Fruit fly (Drosophila melanogaster) whole organism, embryonic: ENCODE results near the gene Cog3.

ENCODE experiments used
- Abd-B ChIP-seq: fragments of 200-800 bp; sonication (Bioruptor generic); optimal IDR thresholded peaks from 2 replicates; lab custom pipeline; 2018; ENCODE audit warnings: missing biosample characterization, mild to moderate bottlenecking, missing genetic modification characterization, moderate library complexity
- Blimp-1 ChIP-seq: fragments of 200-800 bp; sonication (Bioruptor generic); optimal IDR thresholded peaks from 3 replicates; lab custom pipeline; 2018; ENCODE audit warnings: missing biosample characterization, missing genetic modification characterization, mild to moderate bottlenecking, moderate library complexity, missing genetic modification reagents
- CG10654 ChIP-seq: fragments of 200-800 bp; sonication (Bioruptor generic); optimal IDR thresholded peaks from 2 replicates; lab custom pipeline; 2016; ENCODE audit warnings: missing biosample characterization, missing genetic modification characterization
- CG11456 ChIP-seq: fragments of 200-800 bp; sonication (Bioruptor generic); IDR thresholded peaks from 3 replicates; pipeline ENCODE4 v1.3.6; 2022; ENCODE audit warnings: missing biosample characterization, missing genetic modification characterization
- CG12071 ChIP-seq: fragments of 200-800 bp; sonication (Bioruptor generic); optimal IDR thresholded peaks from 3 replicates; lab custom pipeline; 2018; ENCODE audit warnings: missing biosample characterization, mild to moderate bottlenecking, missing genetic modification characterization
- CG12299 ChIP-seq: fragments of 200-800 bp; sonication (Bioruptor generic); optimal IDR thresholded peaks from 2 replicates; lab custom pipeline; 2018; ENCODE audit warnings: missing biosample characterization, mild to moderate bottlenecking, missing genetic modification characterization
- CG13624 ChIP-seq: fragments of 200-800 bp; sonication (Bioruptor generic); optimal IDR thresholded peaks from 2 replicates; lab custom pipeline; 2016; ENCODE audit warnings: missing biosample characterization, missing genetic modification characterization
- CG15601 ChIP-seq: fragments of 200-800 bp; sonication (Bioruptor generic); optimal IDR thresholded peaks from 3 replicates; lab custom pipeline; 2019; ENCODE audit warnings: missing biosample characterization, mild to moderate bottlenecking, missing genetic modification characterization, moderate library complexity
- CG18599 ChIP-seq: fragments of 200-800 bp; sonication (Bioruptor generic); optimal IDR thresholded peaks from 3 replicates; lab custom pipeline; 2017; ENCODE audit warnings: missing biosample characterization, missing genetic modification characterization, mild to moderate bottlenecking, moderate library complexity, missing genetic modification reagents
- CG2199 ChIP-seq: fragments of 200-800 bp; sonication (Bioruptor generic); IDR thresholded peaks from 3 replicates; pipeline ENCODE4 v1.3.6; 2022; ENCODE audit warnings: missing biosample characterization, missing genetic modification characterization
- CG3065 ChIP-seq: fragments of 200-800 bp; sonication (Bioruptor generic); optimal IDR thresholded peaks from 2 replicates; lab custom pipeline; 2016; ENCODE audit warnings: missing biosample characterization, missing genetic modification characterization
- CG3281 ChIP-seq: fragments of 200-800 bp; sonication (Bioruptor generic); optimal IDR thresholded peaks from 3 replicates; lab custom pipeline; 2017; ENCODE audit warnings: missing biosample characterization, mild to moderate bottlenecking, missing genetic modification characterization
- CG6272 ChIP-seq: fragments of 200-800 bp; sonication (Bioruptor generic); IDR thresholded peaks from 2 replicates; pipeline ENCODE4 v1.3.6; 2022; ENCODE audit warnings: missing biosample characterization, missing genetic modification characterization
- CG6791 ChIP-seq: fragments of 200-800 bp; sonication (Bioruptor generic); IDR thresholded peaks from 3 replicates; pipeline ENCODE4 v1.3.6; 2022; ENCODE audit warnings: missing biosample characterization, missing genetic modification characterization; ENCODE audit not compliant: partially characterized antibody
- CG9876 ChIP-seq: fragments of 200-800 bp; sonication (Bioruptor generic); optimal IDR thresholded peaks from 2 replicates; lab custom pipeline; 2016; ENCODE audit warnings: missing biosample characterization, missing genetic modification characterization
- Dfd ChIP-seq, 2 experiments: fragments of >200 bp; optimal IDR thresholded peaks; 2 replicates each; lab custom pipeline; 2017; ENCODE audit warnings: missing biosample characterization in 2 of 2, missing genetic modification characterization in 2 of 2
- HLH4C ChIP-seq: fragments of 200-800 bp; sonication (Bioruptor generic); IDR thresholded peaks from 3 replicates; pipeline ENCODE4 v1.3.6; 2022; ENCODE audit warnings: missing biosample characterization, missing genetic modification characterization; ENCODE audit not compliant: partially characterized antibody
- Kr ChIP-seq: fragments of 200-800 bp; sonication (Bioruptor generic); optimal IDR thresholded peaks from 2 replicates; lab custom pipeline; 2017; ENCODE audit warnings: missing biosample characterization, mild to moderate bottlenecking, missing genetic modification characterization
- Myb ChIP-seq: fragments of 200-800 bp; sonication (Bioruptor generic); optimal IDR thresholded peaks from 2 replicates; lab custom pipeline; 2016; ENCODE audit warnings: missing biosample characterization, missing genetic modification characterization
- NC2α ChIP-seq: fragments of 200-800 bp; sonication (Bioruptor generic); optimal IDR thresholded peaks from 2 replicates; lab custom pipeline; 2016; ENCODE audit warnings: missing biosample characterization, missing genetic modification characterization
- Neu2 ChIP-seq: fragments of 200-800 bp; sonication (Bioruptor generic); optimal IDR thresholded peaks from 3 replicates; lab custom pipeline; 2016; ENCODE audit warnings: missing biosample characterization, missing genetic modification characterization, borderline replicate concordance
- Nf-YC ChIP-seq: fragments of 200-800 bp; optimal IDR thresholded peaks from 3 replicates; lab custom pipeline; 2019; ENCODE audit warnings: missing biosample characterization, mild to moderate bottlenecking, missing genetic modification characterization, moderate library complexity
- Oli ChIP-seq: fragments of 200-800 bp; sonication (Bioruptor generic); optimal IDR thresholded peaks from 2 replicates; lab custom pipeline; 2018; ENCODE audit warnings: missing biosample characterization, mild to moderate bottlenecking, missing genetic modification characterization, moderate library complexity
- Sin3A ChIP-seq: fragments of >200 bp; optimal IDR thresholded peaks from 2 replicates; lab custom pipeline; 2018
- Trl ChIP-seq, 3 experiments: fragments of >200 bp in 2 of 3; fragments of 200-800 bp in 1 of 3; sonication (Bioruptor generic) in 1 of 3; optimal IDR thresholded peaks; 2 replicates in 1 of 3; 3 replicates in 2 of 3; lab custom pipeline; 2016 to 2017; ENCODE audit warnings: missing biosample characterization in 1 of 3, missing genetic modification characterization in 1 of 3
- YL-1 ChIP-seq: fragments of 200-800 bp; sonication (Bioruptor generic); optimal IDR thresholded peaks from 3 replicates; lab custom pipeline; 2017; ENCODE audit warnings: missing biosample characterization, mild to moderate bottlenecking, missing genetic modification characterization
- abd-A ChIP-seq: fragments of 200-800 bp; sonication (Bioruptor generic); optimal IDR thresholded peaks from 3 replicates; lab custom pipeline; 2019; ENCODE audit warnings: missing biosample characterization, mild to moderate bottlenecking, missing genetic modification characterization, moderate library complexity
- bigmax ChIP-seq: fragments of 200-800 bp; sonication (Bioruptor generic); optimal IDR thresholded peaks from 2 replicates; lab custom pipeline; 2018; ENCODE audit warnings: missing biosample characterization, mild to moderate bottlenecking, missing genetic modification characterization
- cg ChIP-seq: fragments of 200-800 bp; sonication (Bioruptor generic); optimal IDR thresholded peaks from 3 replicates; lab custom pipeline; 2019; ENCODE audit warnings: missing biosample characterization, mild to moderate bottlenecking, missing genetic modification characterization, moderate library complexity
- corto ChIP-seq: fragments of 200-800 bp; sonication (Bioruptor generic); optimal IDR thresholded peaks from 2 replicates; lab custom pipeline; 2016; ENCODE audit warnings: missing biosample characterization, mild to moderate bottlenecking, missing genetic modification characterization, moderate library complexity
- da ChIP-seq: fragments of 200-800 bp; sonication (Bioruptor generic); optimal IDR thresholded peaks from 2 replicates; lab custom pipeline; 2016; ENCODE audit warnings: missing biosample characterization, missing genetic modification characterization
- dmrt11E ChIP-seq: fragments of 200-800 bp; sonication (Bioruptor generic); optimal IDR thresholded peaks from 3 replicates; lab custom pipeline; 2018; ENCODE audit warnings: missing biosample characterization, mild to moderate bottlenecking, missing genetic modification characterization, moderate library complexity
- fd102C ChIP-seq: fragments of 200-800 bp; sonication (Bioruptor generic); optimal IDR thresholded peaks from 2 replicates; lab custom pipeline; 2018; ENCODE audit warnings: missing biosample characterization, mild to moderate bottlenecking, missing genetic modification characterization, moderate library complexity
- gfzf ChIP-seq: fragments of 200-800 bp; sonication (Bioruptor generic); optimal IDR thresholded peaks from 2 replicates; lab custom pipeline; 2016; ENCODE audit warnings: missing biosample characterization, mild to moderate bottlenecking, missing genetic modification characterization, moderate library complexity
- gsb ChIP-seq: fragments of 200-800 bp; sonication (Bioruptor generic); IDR thresholded peaks from 2 replicates; pipeline ENCODE4 v1.3.6; 2022; ENCODE audit warnings: missing biosample characterization, missing genetic modification characterization
- knrl ChIP-seq: fragments of 200-800 bp; sonication (Bioruptor generic); IDR thresholded peaks from 3 replicates; pipeline ENCODE4 v1.3.6; 2022; ENCODE audit warnings: missing biosample characterization, missing genetic modification characterization; ENCODE audit not compliant: partially characterized antibody
- lilli ChIP-seq: fragments of 200-800 bp; sonication (Bioruptor generic); optimal IDR thresholded peaks from 3 replicates; lab custom pipeline; 2016; ENCODE audit warnings: missing biosample characterization, missing genetic modification characterization
- mam ChIP-seq: fragments of 200-800 bp; sonication (Bioruptor generic); optimal IDR thresholded peaks from 3 replicates; lab custom pipeline; 2016; ENCODE audit warnings: missing biosample characterization, missing genetic modification characterization
- nau ChIP-seq: fragments of 200-800 bp; sonication (Bioruptor generic); optimal IDR thresholded peaks from 3 replicates; lab custom pipeline; 2017; ENCODE audit warnings: missing biosample characterization, mild to moderate bottlenecking, missing genetic modification characterization, missing genetic modification reagents
- pho ChIP-seq: fragments of 200-800 bp; sonication (Bioruptor generic); optimal IDR thresholded peaks from 2 replicates; lab custom pipeline; 2016; ENCODE audit warnings: missing biosample characterization, missing genetic modification characterization
- sc ChIP-seq, 3 experiments: fragments of >200 bp in 2 of 3; fragments of 200-800 bp in 1 of 3; sonication (Bioruptor generic) in 1 of 3; optimal IDR thresholded peaks; 2 replicates in 2 of 3; 3 replicates in 1 of 3; lab custom pipeline; 2017; ENCODE audit warnings: mild to moderate bottlenecking in 1 of 3, missing biosample characterization in 1 of 3, missing genetic modification characterization in 1 of 3, missing genetic modification reagents in 1 of 3
- slbo ChIP-seq: fragments of 200-800 bp; sonication (Bioruptor generic); IDR thresholded peaks from 2 replicates; pipeline ENCODE4 v1.3.6; 2022; ENCODE audit warnings: missing biosample characterization, missing genetic modification characterization
- slp2 ChIP-seq: fragments of 200-800 bp; sonication (Bioruptor generic); optimal IDR thresholded peaks from 2 replicates; lab custom pipeline; 2016; ENCODE audit warnings: missing biosample characterization, missing genetic modification characterization
- ssp ChIP-seq: fragments of 200-800 bp; sonication (Bioruptor generic); IDR thresholded peaks from 2 replicates; pipeline ENCODE4 v1.3.6; 2022; ENCODE audit warnings: missing biosample characterization, missing genetic modification characterization
- tx ChIP-seq: fragments of 200-800 bp; sonication (Bioruptor generic); optimal IDR thresholded peaks from 2 replicates; lab custom pipeline; 2016; ENCODE audit warnings: missing biosample characterization, missing genetic modification characterization
- vfl ChIP-seq: fragments of 200-800 bp; sonication (Bioruptor generic); optimal IDR thresholded peaks from 2 replicates; lab custom pipeline; 2016; ENCODE audit warnings: missing biosample characterization, missing genetic modification characterization
- zfh2 ChIP-seq: fragments of 200-800 bp; sonication (Bioruptor generic); optimal IDR thresholded peaks from 2 replicates; lab custom pipeline; 2016; ENCODE audit warnings: missing biosample characterization, missing genetic modification characterization

Cog3 gene

dm6 chr2L:3478034-3478880, 21.4 kb upstream of the Cog3 start, which contains the start of gene Thor (continued):
- TF ChIP-seq knrl (GFP tag; lab: Robert Waterston, UW) = peak; percentile 26; the same call in 1 of the 3 replicates
- peak; percentile 59 for TF ChIP-seq vfl (GFP tag; lab: Kevin White, UChicago)
- peak; percentile 80 for TF ChIP-seq pho
- no peak; the same call in 1 of the 2 replicates for TF ChIP-seq CG6272 (GFP tag; lab: Robert Waterston, UW)
- TF ChIP-seq CG12299 (tag; lab: Kevin White, UChicago) = peak; percentile 28
- no peak for TF ChIP-seq Dfd (GFP tag; optimal IDR thresholded peaks at IDR 0.05; lab: Kevin White, UChicago)
- TF ChIP-seq CG9876 (GFP tag; lab: Kevin White, UChicago) = peak; percentile 72
- peak; percentile 53 for TF ChIP-seq slp2
- peak; percentile 2 for TF ChIP-seq tx (GFP tag; lab: Kevin White, UChicago)
- TF ChIP-seq NC2α (GFP tag; lab: Kevin White, UChicago) = peak; percentile 91
- no peak for TF ChIP-seq ssp
- peak; percentile 68 for TF ChIP-seq gsb (GFP tag; lab: Robert Waterston, UW)
- TF ChIP-seq Myb (GFP tag; lab: Kevin White, UChicago) = peak; percentile 47
- peak; percentile 86 for TF ChIP-seq CG11456 (GFP tag; lab: Robert Waterston, UW)
- TF ChIP-seq fd102C (GFP tag; lab: Kevin White, UChicago) = no peak
- TF ChIP-seq lilli (GFP tag; lab: Kevin White, UChicago) = peak; percentile 86
- no peak for TF ChIP-seq da (GFP tag; lab: Kevin White, UChicago)
- TF ChIP-seq mam = peak; percentile 42
- TF ChIP-seq Trl (optimal IDR thresholded peaks at IDR 0.05; lab: Kevin White, UChicago) = peak; percentile 98 to 99
- TF ChIP-seq Trl (GFP tag; optimal IDR thresholded peaks at IDR 0.05; lab: Kevin White, UChicago) = peak; percentile 89
- peak; percentile 9 for TF ChIP-seq dmrt11E (tag; lab: Kevin White, UChicago)
- TF ChIP-seq nau (GFP tag; lab: Kevin White, UChicago) = peak; percentile 71
- peak; percentile 77 for TF ChIP-seq abd-A
- peak; percentile 85 for TF ChIP-seq CG18599 (GFP tag; lab: Kevin White, UChicago)
- peak; percentile 76 for TF ChIP-seq YL-1 (GFP tag; lab: Kevin White, UChicago)
- no peak for TF ChIP-seq Oli (tag; lab: Kevin White, UChicago)
- TF ChIP-seq cg (GFP tag; lab: Kevin White, UChicago) = peak; percentile 19
- peak; percentile 36 for TF ChIP-seq CG15601
- no peak for TF ChIP-seq corto (GFP tag; lab: Kevin White, UChicago)
- TF ChIP-seq sc (optimal IDR thresholded peaks at IDR 0.05; lab: Kevin White, UChicago) = no peak
- TF ChIP-seq sc (GFP tag; optimal IDR thresholded peaks at IDR 0.05; lab: Kevin White, UChicago) = peak; percentile 41
- TF ChIP-seq Blimp-1 (GFP tag; lab: Kevin White, UChicago) = peak; percentile 58
- peak; percentile 44 for TF ChIP-seq bigmax (GFP tag; lab: Kevin White, UChicago)
- TF ChIP-seq CG10654 (GFP tag; lab: Kevin White, UChicago) = peak; percentile 32
- TF ChIP-seq CG3065 = no peak
- TF ChIP-seq CG3281 (GFP tag; lab: Kevin White, UChicago) = peak; percentile 67
- no peak for TF ChIP-seq gfzf (GFP tag; lab: Kevin White, UChicago)
- peak; percentile 73 for TF ChIP-seq CG12071 (GFP tag; lab: Kevin White, UChicago)
- TF ChIP-seq Abd-B (GFP tag; lab: Kevin White, UChicago) = no peak
- TF ChIP-seq CG2199 = peak; percentile 88
- no peak for TF ChIP-seq Sin3A (lab: Kevin White, UChicago)
- TF ChIP-seq CG6791 (GFP tag; lab: Robert Waterston, UW) = peak; percentile 70; the same call in 2 of the 3 replicates
- no peak for TF ChIP-seq Neu2 (GFP tag; lab: Kevin White, UChicago)
- peak; percentile 50 for TF ChIP-seq zfh2 (GFP tag; lab: Kevin White, UChicago)
- peak; percentile 71 for TF ChIP-seq Nf-YC (tag; lab: Kevin White, UChicago)
- peak; percentile 96 for TF ChIP-seq CG13624
- TF ChIP-seq slbo (GFP tag; lab: Robert Waterston, UW) = peak; percentile 73
- TF ChIP-seq Kr (GFP tag; lab: Kevin White, UChicago) = peak; percentile 90
- TF ChIP-seq HLH4C (GFP tag; lab: Robert Waterston, UW) = peak; percentile 55; the same call in 1 of the 3 replicates
